Worm (Caenorhabditis elegans) whole organism, dauer: ENCODE results near the gene ZC155.2.

Source experiments
- unc-62 ChIP-seq: sonication (generic microtip); optimal IDR thresholded peaks from 2 replicates; lab custom pipeline; 2017; ENCODE audit warnings: missing biosample characterization, missing genetic modification reagents, missing genetic modification characterization

The ZC155.2 gene

DNA sequence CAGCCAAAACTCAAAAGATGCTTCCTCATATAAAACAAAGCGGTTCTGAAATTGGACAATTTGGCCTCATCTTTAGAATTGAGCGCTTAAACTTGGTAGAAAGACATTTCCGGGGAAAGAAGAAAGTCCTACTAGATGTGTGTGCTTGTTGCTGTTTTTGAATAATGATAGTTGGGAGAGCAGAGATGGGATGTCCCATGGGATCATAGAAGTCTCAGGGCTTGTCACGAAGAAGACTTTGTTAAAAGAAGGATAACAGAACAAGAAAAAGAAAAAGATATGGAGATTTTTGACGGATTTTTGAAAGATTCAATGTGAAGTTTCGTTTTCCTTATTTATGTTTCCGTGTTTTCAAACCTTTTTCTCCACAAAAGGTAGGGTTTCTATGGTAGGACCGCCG, at the start of gene ZC155.2:
Gene ZC155.2, plus strand, starts transcription at position 301 of the 400 bp plus-strand sequence.
- TF ChIP-seq unc-62 (GFP tag; lab: Kevin White, UChicago) = no peak

DNA sequence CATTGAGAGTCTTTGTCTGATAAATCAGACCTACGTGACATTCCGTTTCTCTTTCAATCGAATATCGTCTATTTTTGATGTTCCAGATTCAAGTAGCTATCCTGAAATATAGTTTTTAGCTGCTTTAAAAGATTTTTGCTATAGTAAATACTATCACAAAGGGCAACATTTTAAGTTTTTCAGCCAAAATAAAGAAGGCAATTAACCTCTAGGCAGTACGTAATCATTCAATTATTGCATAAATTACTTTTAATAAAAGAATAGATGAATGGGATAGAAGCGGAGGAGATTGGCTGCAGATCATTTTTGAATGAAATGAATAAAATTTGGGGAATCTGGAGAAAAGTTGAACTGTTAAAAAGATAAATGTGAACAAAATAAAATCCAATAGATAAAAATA, 49.1 kb upstream of the ZC155.2 start, which contains the start of gene ulp-1:
Gene ulp-1, minus strand, starts transcription at position 101 of the 400 bp plus-strand sequence.
- no peak for TF ChIP-seq unc-62 (GFP tag; lab: Kevin White, UChicago)

DNA sequence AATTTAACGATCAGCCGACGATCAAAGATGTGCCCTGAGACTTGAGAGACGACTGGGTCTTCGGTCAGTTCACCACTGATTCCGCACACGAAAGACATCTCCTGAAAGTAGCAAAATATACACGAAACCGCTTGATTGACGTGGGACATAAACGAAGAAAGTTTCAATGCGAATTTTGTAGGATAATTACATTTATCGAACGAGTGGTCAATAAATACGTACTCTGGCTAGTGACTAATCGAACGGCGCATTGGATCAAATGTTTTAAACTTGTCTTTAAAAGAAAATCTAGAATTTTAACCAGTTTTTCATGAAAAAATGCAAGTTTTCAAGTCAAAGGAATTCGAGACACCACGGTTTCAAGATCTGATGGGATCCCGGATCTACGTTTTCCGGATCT, 46.8 kb upstream of the ZC155.2 start, which contains the start of gene prp-19:
Gene prp-19, minus strand, starts transcription at position 101 of the 400 bp plus-strand sequence.
- no peak for TF ChIP-seq unc-62 (GFP tag; lab: Kevin White, UChicago)

DNA sequence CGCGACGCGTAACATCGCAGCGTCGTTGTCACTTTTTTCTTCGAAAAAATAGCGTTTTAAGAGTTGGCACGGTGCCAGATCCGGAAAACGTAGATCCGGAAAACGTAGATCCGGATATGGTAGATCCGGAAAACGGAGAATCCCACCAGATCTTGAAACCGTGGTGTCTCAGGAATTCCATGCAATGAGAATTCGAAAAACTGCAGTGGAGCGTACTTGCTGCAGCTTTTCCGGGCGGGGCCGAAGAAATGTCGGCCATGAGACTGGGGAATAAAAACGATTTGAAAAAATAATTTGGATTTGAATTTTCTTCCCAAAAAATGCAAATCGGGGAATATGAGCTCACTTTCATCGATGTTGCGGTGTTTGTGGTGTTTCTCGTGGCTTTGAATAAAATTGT, 46.3 kb upstream of the ZC155.2 start, which contains the start of gene K10D2.5:
Gene K10D2.5, plus strand, starts transcription at position 251 of the 400 bp plus-strand sequence.
- TF ChIP-seq unc-62 (GFP tag; lab: Kevin White, UChicago) = no peak

DNA sequence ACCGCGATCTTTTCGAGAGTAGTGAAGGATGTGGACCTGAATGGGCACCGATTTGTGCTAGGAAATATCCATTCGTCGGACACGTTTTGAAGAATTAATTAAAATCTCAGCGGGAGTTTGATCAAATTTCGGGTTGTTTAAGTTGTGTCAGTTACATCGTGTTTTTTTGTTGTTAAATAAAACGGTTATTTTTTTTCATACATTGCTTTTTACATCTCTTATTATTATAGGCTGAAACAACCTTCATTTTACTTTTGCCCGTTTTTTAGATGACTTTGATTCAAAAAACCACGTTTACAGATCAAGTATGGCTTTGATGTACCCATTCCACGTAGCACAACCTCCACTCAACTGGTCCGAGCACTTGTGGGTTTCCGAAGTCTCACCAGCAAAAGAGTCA, 45.6 kb upstream of the ZC155.2 start, which contains the start of gene emb-1:
Gene emb-1, plus strand, starts transcription at position 301 of the 400 bp plus-strand sequence.
- TF ChIP-seq unc-62 (GFP tag; lab: Kevin White, UChicago) = no peak

DNA sequence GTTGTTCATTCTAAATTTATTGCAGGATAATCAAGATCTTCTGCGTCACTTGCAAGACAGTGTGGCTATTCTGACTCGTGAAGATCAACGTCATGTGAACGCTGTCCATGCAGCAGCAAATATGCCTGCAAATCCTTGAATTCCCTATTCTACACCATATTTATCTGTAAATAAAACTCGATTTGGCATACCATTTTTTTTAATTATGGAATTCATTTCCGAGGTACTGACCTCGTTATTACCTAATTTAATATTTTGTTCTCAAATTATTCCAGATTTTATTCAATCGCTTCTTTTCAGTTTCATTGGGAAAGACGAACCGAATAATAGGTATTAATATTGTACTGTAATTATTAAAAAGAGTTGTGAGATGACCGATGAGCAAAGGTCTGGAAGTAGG, 45.2 kb upstream of the ZC155.2 start, which contains the start of gene cid-1:
Gene cid-1, plus strand, starts transcription at position 301 of the 400 bp plus-strand sequence.
- no peak for TF ChIP-seq unc-62 (GFP tag; lab: Kevin White, UChicago)

DNA sequence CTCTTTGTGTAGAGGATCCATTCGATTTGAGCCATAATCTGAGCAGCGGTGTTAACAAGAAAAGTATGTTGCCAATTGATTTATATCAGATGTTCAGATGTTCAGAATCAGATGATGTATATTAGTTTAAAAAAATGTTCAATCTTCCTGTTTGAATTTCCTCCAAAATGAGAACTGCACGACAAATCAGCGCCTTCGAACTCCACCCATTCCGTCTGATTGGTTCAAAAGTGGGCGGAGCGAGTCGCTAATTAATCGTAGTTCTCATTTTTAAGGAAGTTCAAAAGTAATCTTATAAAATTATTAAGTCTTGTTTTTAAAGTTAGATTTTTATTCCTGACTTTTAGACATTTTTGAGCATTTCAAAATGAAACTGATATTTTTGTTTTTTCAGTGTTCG, 39.6 kb upstream of the ZC155.2 start:
- TF ChIP-seq unc-62 (GFP tag; lab: Kevin White, UChicago) = no peak

DNA sequence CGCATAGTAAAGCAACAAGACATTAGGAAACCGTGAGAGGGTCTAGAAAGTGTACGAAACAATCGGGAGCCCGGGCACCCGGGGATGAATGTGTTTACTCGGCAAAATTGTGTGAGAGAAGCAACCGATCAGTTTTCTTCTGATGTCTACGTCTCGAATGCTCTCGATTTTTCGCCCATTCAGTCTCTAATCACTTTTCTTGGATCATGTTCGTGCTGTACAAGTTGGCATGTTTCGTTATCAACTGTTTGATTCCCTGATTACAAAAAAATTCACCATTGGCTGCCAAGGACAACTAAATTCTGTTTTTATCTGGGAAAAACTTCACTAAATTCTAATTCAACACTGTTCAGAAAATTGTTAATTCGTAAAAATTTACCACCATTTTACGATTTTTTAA, 38.2 kb upstream of the ZC155.2 start:
- no peak for TF ChIP-seq unc-62 (GFP tag; lab: Kevin White, UChicago)

DNA sequence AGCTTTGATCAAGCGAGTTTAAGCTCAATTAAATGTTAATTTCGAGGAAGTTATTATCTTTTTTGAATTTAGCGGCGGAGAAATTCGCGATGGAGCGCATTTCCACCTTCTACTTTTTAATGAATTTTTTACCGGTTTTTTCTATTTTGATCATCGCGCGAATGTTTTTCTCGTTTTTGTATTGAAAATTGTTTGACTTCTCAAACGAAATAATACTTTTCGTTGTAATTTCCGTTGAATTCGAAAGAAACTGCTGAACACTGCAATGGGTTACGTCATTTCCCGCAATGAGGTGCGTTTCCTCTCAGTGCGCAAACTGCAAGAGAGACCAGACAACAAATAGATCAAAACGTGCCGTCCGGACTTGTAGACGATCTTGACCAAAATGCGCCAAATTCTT, 37.6 kb upstream of the ZC155.2 start:
- TF ChIP-seq unc-62 (GFP tag; lab: Kevin White, UChicago) = no peak

DNA sequence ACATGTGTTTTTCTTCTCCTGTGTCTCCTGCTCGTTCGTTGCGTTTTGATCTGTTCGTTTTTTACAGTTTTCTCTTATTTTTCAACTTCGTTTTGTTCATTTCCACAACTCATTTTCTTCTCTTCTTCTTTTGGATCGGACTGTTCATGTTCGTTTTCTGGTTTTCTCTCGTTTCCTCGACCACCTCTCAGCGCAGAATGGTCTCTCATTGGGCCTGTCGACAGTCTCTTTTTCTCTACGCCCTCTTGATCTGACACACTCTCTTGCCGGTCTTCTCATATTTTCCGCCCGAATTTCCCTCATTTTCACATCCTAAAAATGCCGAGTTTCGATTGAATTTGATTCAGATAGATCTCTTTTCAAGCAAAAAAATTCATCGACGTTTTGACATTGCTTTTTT, 37.1 kb upstream of the ZC155.2 start:
- no peak for TF ChIP-seq unc-62 (GFP tag; lab: Kevin White, UChicago)

DNA sequence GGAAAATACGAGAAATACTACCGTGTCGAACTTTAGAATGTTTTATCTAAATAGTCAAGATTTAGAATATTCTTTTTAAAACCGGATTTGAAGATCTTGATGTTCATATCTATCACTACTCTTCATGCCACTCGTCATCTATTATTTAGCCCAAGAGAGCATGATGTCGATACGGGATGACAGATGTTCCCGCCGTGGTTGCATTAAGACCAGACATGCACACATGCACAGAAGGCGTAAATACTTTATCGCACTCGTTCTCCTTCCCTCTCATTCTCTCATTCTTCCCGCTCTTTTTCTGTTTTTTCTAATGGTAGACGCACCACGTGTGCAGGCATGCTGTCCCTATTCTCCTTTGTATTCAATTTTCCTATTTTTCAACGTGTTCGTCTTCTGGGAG, 35.4 kb upstream of the ZC155.2 start:
- TF ChIP-seq unc-62 (GFP tag; lab: Kevin White, UChicago) = no peak

DNA sequence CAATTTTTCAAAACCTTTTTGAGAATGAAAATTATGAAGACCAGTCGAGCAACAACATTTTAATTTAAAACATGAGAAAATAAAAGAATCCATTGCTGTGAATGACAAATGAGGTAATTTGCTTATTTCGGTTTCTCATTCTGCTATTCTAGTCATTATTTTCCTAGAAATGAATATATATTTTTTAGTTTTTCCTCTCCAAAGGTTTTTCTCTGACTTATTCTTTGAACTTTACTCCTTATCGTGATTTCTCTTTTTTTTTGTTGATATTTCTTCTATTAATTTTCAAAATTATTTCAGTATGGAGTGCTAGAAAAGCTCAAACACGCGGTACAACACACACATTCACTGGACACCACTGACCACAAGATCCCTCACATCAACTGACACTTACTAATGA, 33.2 kb upstream of the ZC155.2 start, which contains the start of gene pup-2:
Gene pup-2, plus strand, starts transcription at position 301 of the 400 bp plus-strand sequence.
- TF ChIP-seq unc-62 (GFP tag; lab: Kevin White, UChicago) = no peak

DNA sequence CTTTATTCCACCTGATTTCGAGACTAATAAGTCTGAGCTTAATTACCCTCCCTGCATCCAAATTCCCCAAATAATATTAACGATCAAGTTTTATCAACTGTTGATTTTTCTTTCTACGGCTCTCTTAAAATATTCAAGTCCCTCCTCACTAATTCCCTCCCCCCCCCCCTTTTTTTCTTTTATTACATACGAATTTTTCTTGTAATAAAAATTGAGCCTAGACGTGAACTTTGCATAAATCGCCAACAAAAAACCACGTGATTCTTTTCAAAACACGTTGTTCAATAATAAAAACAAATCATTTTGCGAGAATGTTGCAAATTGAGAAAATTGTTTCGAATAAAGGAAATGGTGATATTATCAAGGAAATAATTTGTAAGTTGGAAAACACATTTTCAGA, 30.4 kb upstream of the ZC155.2 start, which contains the start of gene K10D2.8:
Gene K10D2.8, plus strand, starts transcription at position 301 of the 400 bp plus-strand sequence.
- no peak for TF ChIP-seq unc-62 (GFP tag; lab: Kevin White, UChicago)

DNA sequence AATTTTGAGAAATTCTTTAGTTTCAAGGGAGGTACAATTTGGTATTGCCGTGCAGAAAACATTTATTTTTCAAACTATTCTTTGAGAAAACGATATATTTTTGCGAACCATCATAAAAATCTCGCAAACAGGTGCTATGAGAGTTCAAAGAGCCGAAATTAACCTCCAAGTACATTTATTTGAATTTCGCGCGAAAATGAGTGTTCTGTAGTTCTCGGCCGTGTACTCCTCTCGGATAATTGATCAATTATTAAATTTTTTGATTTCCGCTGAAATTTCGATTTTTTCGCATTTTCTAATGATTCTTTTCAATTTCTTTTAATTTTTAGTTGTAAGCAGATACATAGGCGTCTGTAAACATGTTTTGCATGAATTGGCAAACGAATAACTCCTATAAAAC, 28.6 kb upstream of the ZC155.2 start:
- no peak for TF ChIP-seq unc-62 (GFP tag; lab: Kevin White, UChicago)

DNA sequence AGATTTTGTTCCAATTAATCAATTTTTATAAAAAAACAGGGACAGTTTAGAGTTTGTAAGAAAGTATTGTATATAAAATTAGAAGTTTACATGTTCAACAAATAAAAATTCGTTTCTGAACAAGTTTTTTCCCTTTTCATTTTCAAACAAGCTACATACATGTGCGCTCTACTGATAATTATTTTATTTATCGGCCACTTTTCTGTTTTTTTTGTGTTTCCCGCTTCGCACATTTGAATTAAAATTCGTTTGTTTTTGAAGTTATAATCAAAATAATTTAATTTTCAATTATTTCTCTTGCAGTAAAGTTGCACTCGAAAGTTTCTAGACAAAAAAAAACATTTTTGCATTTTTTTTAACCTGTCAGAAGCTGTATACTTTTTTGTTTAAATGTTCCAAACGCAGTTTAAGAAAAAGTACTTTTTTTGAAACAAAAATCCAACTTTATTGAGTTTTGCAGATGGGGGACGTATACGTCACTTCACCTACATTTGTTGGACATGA, 28.1 kb upstream of the ZC155.2 start, which contains the start of gene hira-1:
Gene hira-1, plus strand, starts transcription at position 454 of the 504 bp plus-strand sequence.
- no peak for TF ChIP-seq unc-62 (GFP tag; lab: Kevin White, UChicago)

DNA sequence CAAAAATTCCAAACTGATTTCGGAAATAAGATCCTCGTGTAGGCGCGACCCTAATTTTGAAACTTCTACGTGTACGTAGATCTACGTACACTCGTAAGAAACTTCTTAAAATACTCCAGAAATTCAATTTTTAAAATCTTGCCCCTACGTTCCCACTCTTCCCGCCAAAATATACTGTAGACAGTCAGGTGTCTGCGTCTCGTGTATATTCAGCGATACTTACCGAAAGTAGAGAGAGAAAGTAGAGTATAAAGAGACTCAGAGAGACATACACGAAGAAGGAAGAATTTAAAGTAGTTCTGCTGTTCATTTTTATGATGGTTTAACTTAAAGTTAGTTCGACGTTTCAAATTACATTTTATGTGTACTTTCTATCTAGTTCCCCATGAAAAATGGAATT, 25.5 kb upstream of the ZC155.2 start:
- TF ChIP-seq unc-62 (GFP tag; lab: Kevin White, UChicago) = no peak

DNA sequence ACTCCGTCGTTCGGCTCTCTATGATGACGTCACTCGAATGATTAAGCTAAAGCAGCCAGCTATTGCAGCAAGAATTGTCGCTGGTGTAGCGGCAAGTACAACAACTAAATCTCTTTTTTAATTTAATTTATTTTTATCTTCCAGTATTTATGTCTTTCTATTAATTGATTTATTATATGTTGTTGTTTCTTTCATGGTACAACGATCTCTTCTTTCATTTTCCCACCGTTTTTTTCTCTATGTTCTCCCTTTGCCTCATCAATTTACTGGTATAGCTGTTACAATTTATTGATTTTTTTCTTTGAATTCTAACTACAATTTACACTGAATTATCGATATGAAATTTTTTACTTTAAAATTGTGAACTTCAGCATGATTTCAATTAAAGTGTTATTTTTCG, 23.1 kb upstream of the ZC155.2 start, which contains the start of gene moc-6:
Gene moc-6, plus strand, starts transcription at position 301 of the 400 bp plus-strand sequence.
- TF ChIP-seq unc-62 (GFP tag; lab: Kevin White, UChicago) = no peak
